Fruit fly (Drosophila melanogaster): Measurements from ENCODE around the gene CG7546.

dm6 chr3L:7485667-7486066 lies 25.1 kb upstream of the CG7546 start, which contains the start of gene mthl6:
- TF ChIP-seq Ets98B (GFP tag; IDR thresholded peaks at IDR 0.05) (no peak), CG9948 (tag; optimal IDR thresholded peaks at IDR 0.05) (no peak), gl (tag; optimal IDR thresholded peaks at IDR 0.05) (no peak), Pif1A (GFP tag; optimal IDR thresholded peaks at IDR 0.05) (no peak), EcR (GFP tag; optimal IDR thresholded peaks at IDR 0.05) (no peak), CG14655 (GFP tag; optimal IDR thresholded peaks at IDR 0.05) (no peak), CG15710 (tag; optimal IDR thresholded peaks at IDR 0.05) (no peak), rn (GFP tag; IDR thresholded peaks at IDR 0.05) (no peak), CG10348 (GFP tag; IDR thresholded peaks at IDR 0.05) (no peak), CG12605 (GFP tag; IDR thresholded peaks at IDR 0.05) (no peak), CG8301 (tag; optimal IDR thresholded peaks at IDR 0.05) (no peak), CG13204 (GFP tag; optimal IDR thresholded peaks at IDR 0.05) (no peak), CG8159 (tag; optimal IDR thresholded peaks at IDR 0.05) (no peak), Pif1B (GFP tag; optimal IDR thresholded peaks at IDR 0.05) (no peak)
